Worm (Caenorhabditis elegans): ENCODE data around the gene F09C12.8.

The F09C12.8 gene

ce11 chrII:5081124-5081913 is 30.9 kb upstream of the F09C12.8 start, which contains the start of gene dsh-2:
dsh-2 (minus strand) TSS chrII:5081174.
- TF ChIP-seq lsy-2 (tag; optimal IDR thresholded peaks at IDR 0.05) (peak; percentile 20), M03D4.4 (tag; optimal IDR thresholded peaks at IDR 0.05) (no peak), nhr-2 (tag; optimal IDR thresholded peaks at IDR 0.05) (peak; percentile 70), unc-120 (tag; optimal IDR thresholded peaks at IDR 0.05; ENCODE audit: poor library complexity, severe bottlenecking) (peak; percentile 10), bed-3 (GFP tag; optimal IDR thresholded peaks at IDR 0.05) (no peak), ces-1 (GFP tag; optimal IDR thresholded peaks at IDR 0.05) (peak; percentile 94), ceh-39 (tag; optimal IDR thresholded peaks at IDR 0.05) (peak; percentile 82), nhr-76 (tag; optimal IDR thresholded peaks at IDR 0.05) (no peak), lin-13 (tag; optimal IDR thresholded peaks at IDR 0.05) (peak; percentile 44), pha-4 (tag; optimal IDR thresholded peaks at IDR 0.05) (no peak), unc-62 (GFP tag; optimal IDR thresholded peaks at IDR 0.05) (peak; percentile 86), mep-1 (tag; optimal IDR thresholded peaks at IDR 0.05) (peak; percentile 64), hlh-1 (tag; optimal IDR thresholded peaks at IDR 0.05) (peak; percentile 13)

DNA sequence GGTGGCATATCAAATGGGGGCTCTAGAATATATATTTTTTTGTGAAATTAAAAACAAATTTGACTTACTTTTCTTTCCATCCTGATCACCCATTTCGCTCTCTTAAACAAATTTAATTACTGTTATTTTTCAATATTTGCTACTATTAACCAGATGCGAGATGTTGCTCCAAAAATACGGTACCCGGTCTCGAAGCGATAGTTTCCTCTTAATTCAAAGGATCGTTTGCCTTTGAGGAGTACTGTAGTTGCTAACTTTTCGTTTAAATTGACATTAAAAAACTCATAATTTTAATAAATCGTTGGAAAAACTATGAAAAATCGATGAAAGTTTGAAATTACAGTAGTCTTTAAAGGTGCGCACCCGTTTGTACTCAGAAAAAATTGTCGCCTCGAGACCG is 28.8 kb upstream of the F09C12.8 start, which contains the start of gene C04G6.4:
Gene C04G6.4 (minus strand): TSS at position 101 of the 400 bp plus-strand sequence.
- TF ChIP-seq ham-2 (GFP tag; optimal IDR thresholded peaks at IDR 0.05) (no peak), mls-2 (tag; optimal IDR thresholded peaks at IDR 0.05) (no peak), nhr-28 (tag; optimal IDR thresholded peaks at IDR 0.05) (no peak), flh-1 (GFP tag; optimal IDR thresholded peaks at IDR 0.05) (no peak), tbx-8 (GFP tag; optimal IDR thresholded peaks at IDR 0.05) (no peak), nhr-12 (tag; optimal IDR thresholded peaks at IDR 0.05) (no peak), snpc-4 (tag; optimal IDR thresholded peaks at IDR 0.05) (no peak), sem-2 (GFP tag; optimal IDR thresholded peaks at IDR 0.05) (no peak), elt-1 (tag; optimal IDR thresholded peaks at IDR 0.05; ENCODE audit: borderline replicate concordance, insufficient read depth) (no peak), blmp-1 (tag; optimal IDR thresholded peaks at IDR 0.05) (no peak)

DNA sequence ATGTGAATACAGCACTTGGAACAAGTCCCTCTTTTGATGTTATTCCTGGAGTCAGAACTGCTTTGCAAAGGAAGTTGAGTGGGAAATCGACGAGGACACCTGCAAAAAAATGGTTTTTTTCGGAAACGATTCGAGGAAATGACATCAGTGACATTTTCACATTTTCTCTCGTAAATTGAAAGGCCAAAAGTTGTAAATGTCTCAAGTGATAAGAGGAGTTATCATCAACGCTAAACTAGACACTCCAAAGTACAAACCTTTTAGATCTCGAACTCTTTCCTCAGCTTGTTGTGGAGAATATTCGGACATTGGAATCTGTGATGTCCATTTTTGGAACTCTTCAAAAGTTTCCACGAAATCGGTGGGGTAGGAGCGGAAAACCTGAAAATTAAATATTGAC is 28.0 kb upstream of the F09C12.8 start:
- TF ChIP-seq elt-3 (tag; optimal IDR thresholded peaks at IDR 0.05) (no peak), hlh-1 (tag; optimal IDR thresholded peaks at IDR 0.05) (no peak), sem-2 (GFP tag; optimal IDR thresholded peaks at IDR 0.05) (no peak), unc-62 (GFP tag; optimal IDR thresholded peaks at IDR 0.05) (no peak)

DNA sequence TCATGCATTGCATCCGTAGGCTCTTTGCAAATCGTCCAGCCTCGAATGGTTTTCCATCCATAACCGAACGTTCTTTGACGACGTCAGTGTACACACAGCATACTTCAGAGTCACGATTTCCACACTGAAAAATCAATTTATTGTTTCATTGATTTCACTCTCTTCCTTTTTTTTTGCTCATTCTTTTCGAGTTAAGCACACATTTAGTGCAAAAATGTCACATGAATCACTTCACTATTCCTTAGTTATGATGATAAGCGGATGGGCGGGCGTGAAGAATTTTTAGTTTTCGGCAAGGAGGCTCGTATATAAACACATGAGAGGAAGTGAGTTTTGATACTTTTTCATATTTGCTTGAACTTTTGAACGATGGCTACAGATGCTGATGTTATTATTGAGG is 26.7 kb upstream of the F09C12.8 start, which contains the start of gene txt-9:
Gene txt-9 (plus strand): TSS at position 336 of the 400 bp plus-strand sequence.
- TF ChIP-seq bed-3 (GFP tag; optimal IDR thresholded peaks at IDR 0.05) (no peak), nhr-2 (tag; optimal IDR thresholded peaks at IDR 0.05) (no peak), nhr-76 (tag; optimal IDR thresholded peaks at IDR 0.05) (no peak), nhr-237 (tag; optimal IDR thresholded peaks at IDR 0.05) (no peak), ceh-43 (GFP tag; optimal IDR thresholded peaks at IDR 0.05) (no peak), elt-3 (tag; optimal IDR thresholded peaks at IDR 0.05) (no peak), snpc-4 (tag; optimal IDR thresholded peaks at IDR 0.05) (no peak), unc-39 (tag; optimal IDR thresholded peaks at IDR 0.05) (no peak), ztf-11 (tag; optimal IDR thresholded peaks at IDR 0.05) (no peak), lin-32 (GFP tag; optimal IDR thresholded peaks at IDR 0.05) (no peak), blmp-1 (tag; optimal IDR thresholded peaks at IDR 0.05) (no peak), nhr-12 (tag; optimal IDR thresholded peaks at IDR 0.05) (no peak), drap-1 (GFP tag; optimal IDR thresholded peaks at IDR 0.05) (no peak)

DNA sequence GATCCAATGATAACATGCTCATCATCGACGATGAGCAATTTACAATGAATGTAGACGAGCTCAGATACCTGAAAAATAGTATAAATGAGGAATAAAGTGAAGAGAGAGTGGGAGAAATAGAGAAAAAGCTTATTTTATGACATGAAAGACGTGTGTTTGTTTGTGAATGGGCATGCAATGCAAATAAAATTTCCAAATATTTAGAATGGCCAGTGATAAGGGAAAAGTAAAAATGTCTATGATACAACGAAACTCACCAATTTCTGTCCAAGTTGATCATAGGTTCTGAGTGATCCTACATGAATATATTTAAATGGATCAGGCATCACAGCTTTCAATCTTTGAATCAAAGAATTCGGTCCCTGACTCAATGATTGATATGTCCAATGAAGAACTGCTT is 26.0 kb upstream of the F09C12.8 start:
- no peak for TF ChIP-seq flh-1 (GFP tag; optimal IDR thresholded peaks at IDR 0.05)
- TF ChIP-seq nhr-76 (tag; optimal IDR thresholded peaks at IDR 0.05), result no peak
- TF ChIP-seq hlh-1 (tag; optimal IDR thresholded peaks at IDR 0.05), result no peak
- no peak for TF ChIP-seq blmp-1 (tag; optimal IDR thresholded peaks at IDR 0.05)
- TF ChIP-seq snpc-4 (tag; optimal IDR thresholded peaks at IDR 0.05), result no peak
- no peak for TF ChIP-seq M03D4.4 (tag; optimal IDR thresholded peaks at IDR 0.05)
- TF ChIP-seq lsy-2 (tag; optimal IDR thresholded peaks at IDR 0.05), result no peak
- TF ChIP-seq ztf-11 (tag; optimal IDR thresholded peaks at IDR 0.05), result no peak
- no peak for TF ChIP-seq mep-1 (tag; optimal IDR thresholded peaks at IDR 0.05)
- TF ChIP-seq sptf-1 (tag; optimal IDR thresholded peaks at IDR 0.05), result no peak
- no peak for TF ChIP-seq tbx-8 (GFP tag; optimal IDR thresholded peaks at IDR 0.05)
- no peak for TF ChIP-seq ceh-83 (GFP tag; optimal IDR thresholded peaks at IDR 0.05)
- no peak for TF ChIP-seq lin-32 (GFP tag; optimal IDR thresholded peaks at IDR 0.05)
- no peak for TF ChIP-seq nhr-12 (tag; optimal IDR thresholded peaks at IDR 0.05)
